Worm (Caenorhabditis elegans) whole organism, mixed stage, embryonic: ENCODE measurements around the gene frpr-13.

ENCODE experiments used
- M03D4.4 ChIP-seq: sonication (generic microtip); optimal IDR thresholded peaks from 2 replicates; lab custom pipeline; 2017; ENCODE audit warnings: mild to moderate bottlenecking, missing genetic modification characterization, missing compliant biosample characterization
- bed-3 ChIP-seq: fragments of 200-800 bp; sonication (Bioruptor generic); optimal IDR thresholded peaks from 3 replicates; lab custom pipeline; 2018; ENCODE audit warnings: mild to moderate bottlenecking, missing genetic modification characterization, moderate library complexity, missing compliant biosample characterization
- lin-13 ChIP-seq: fragments of 150-350 bp; optimal IDR thresholded peaks from 2 replicates; lab custom pipeline; 2014; ENCODE audit warnings: missing biosample characterization, missing genetic modification characterization
- lin-32 ChIP-seq: fragments of 200-800 bp; sonication (Bioruptor generic); optimal IDR thresholded peaks from 2 replicates; lab custom pipeline; 2018; ENCODE audit warnings: mild to moderate bottlenecking, missing genetic modification characterization, missing compliant biosample characterization
- lsy-2 ChIP-seq: fragments of 150-350 bp; optimal IDR thresholded peaks from 2 replicates; lab custom pipeline; 2014; ENCODE audit warnings: missing biosample characterization, missing genetic modification characterization
- nhr-12 ChIP-seq: fragments of 150-350 bp; optimal IDR thresholded peaks from 2 replicates; lab custom pipeline; 2014; ENCODE audit warnings: missing biosample characterization, missing genetic modification characterization
- nhr-237 ChIP-seq: fragments of 150-350 bp; optimal IDR thresholded peaks from 2 replicates; lab custom pipeline; 2014; ENCODE audit warnings: missing biosample characterization, missing genetic modification characterization
- nhr-28 ChIP-seq: fragments of 150-350 bp; optimal IDR thresholded peaks from 2 replicates; lab custom pipeline; 2014; ENCODE audit warnings: missing biosample characterization, missing genetic modification characterization
- pha-4 ChIP-seq: fragments of 150-350 bp; optimal IDR thresholded peaks from 2 replicates; lab custom pipeline; 2018; ENCODE audit warnings: missing biosample characterization, missing genetic modification reagents, missing genetic modification characterization
- sptf-1 ChIP-seq: sonication (generic microtip); optimal IDR thresholded peaks from 2 replicates; lab custom pipeline; 2017; ENCODE audit warnings: mild to moderate bottlenecking, missing genetic modification characterization, moderate library complexity, missing compliant biosample characterization
- unc-39 ChIP-seq: fragments of 150-350 bp; optimal IDR thresholded peaks from 2 replicates; lab custom pipeline; 2014; ENCODE audit warnings: missing biosample characterization, missing genetic modification characterization
- zip-8 ChIP-seq: fragments of 150-350 bp; optimal IDR thresholded peaks from 2 replicates; lab custom pipeline; 2014; ENCODE audit warnings: missing biosample characterization, missing genetic modification characterization
- ztf-11 ChIP-seq: fragments of 150-350 bp; optimal IDR thresholded peaks from 2 replicates; lab custom pipeline; 2014; ENCODE audit warnings: missing biosample characterization, missing genetic modification characterization

DNA sequence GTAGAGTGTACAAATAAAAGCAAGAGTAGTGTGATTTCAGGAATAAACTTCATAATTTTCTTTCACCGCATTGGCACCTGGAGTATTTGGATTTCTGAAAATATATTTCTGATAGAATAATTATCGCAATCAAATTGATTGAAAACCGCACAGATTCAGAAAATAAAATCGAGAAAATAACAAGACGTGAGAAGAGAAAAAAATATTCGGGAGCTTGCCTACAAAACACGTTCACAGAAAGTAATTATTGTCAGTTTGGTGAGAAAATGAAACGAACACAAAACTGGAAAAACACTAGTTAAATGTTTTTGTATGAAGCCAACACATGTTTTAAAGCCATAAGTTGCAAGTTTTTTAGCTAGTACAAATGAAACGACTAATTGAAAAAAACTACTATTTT is 15.1 kb downstream of the frpr-13 start, which contains the start of gene mod-1:
- TF ChIP-seq nhr-12 (tag; lab: Kevin White, UChicago) (no peak), nhr-28 (tag; lab: Kevin White, UChicago) (no peak), lsy-2 (tag; lab: Kevin White, UChicago) (no peak), nhr-237 (tag; lab: Kevin White, UChicago) (no peak), ztf-11 (tag; lab: Kevin White, UChicago) (no peak), M03D4.4 (tag; lab: Kevin White, UChicago) (no peak), unc-39 (tag; lab: Kevin White, UChicago) (no peak), bed-3 (GFP tag; lab: Kevin White, UChicago) (no peak), zip-8 (tag; lab: Kevin White, UChicago) (no peak), lin-32 (no peak), sptf-1 (tag; lab: Kevin White, UChicago) (no peak), lin-13 (tag; lab: Kevin White, UChicago) (no peak), pha-4 (no peak)
